Fruit fly (Drosophila melanogaster): ENCODE data around the gene lz.
A peak's percentile ranks its signal among the peaks of the same experiment; 100 is the strongest.

lz gene

DNA sequence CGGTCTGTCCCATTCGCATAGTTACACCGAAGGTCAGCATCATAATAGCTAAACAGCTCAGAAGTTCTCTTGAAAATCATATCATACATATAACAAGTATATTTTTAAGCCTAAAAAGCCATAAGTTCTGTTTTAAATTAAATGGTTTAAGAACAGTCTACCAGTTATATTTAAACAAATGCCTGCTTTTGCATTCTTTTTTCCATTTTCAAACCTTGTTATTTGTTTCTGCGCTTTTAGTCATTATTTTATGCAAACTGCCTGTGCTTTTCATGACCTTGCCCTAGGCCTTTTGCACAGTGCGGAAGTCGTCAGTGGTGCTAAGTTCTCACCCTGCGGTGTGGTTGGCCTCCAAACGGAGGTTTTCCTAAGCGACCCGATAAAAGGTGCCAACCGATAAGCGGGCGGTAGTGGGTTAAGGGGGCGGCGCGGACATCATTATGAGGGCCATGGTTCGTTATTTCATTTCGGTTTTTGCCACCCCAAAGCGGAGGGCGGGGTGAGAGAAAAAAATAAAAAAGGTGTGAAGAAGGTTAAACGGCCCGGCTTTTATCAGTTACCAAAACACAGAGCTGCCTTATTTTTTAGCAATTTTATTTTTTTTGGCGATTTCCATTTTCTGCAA, 60.1 kb downstream of the lz start (continued):
- TF ChIP-seq Hr51 (GFP tag; optimal IDR thresholded peaks at IDR 0.05): peak; percentile 16 to 69
- TF ChIP-seq D (optimal IDR thresholded peaks at IDR 0.05): no peak
- peak; percentile 10 for TF ChIP-seq D (GFP tag; optimal IDR thresholded peaks at IDR 0.05)
- TF ChIP-seq CG1529 (GFP tag; optimal IDR thresholded peaks at IDR 0.05): peak; percentile 0
- TF ChIP-seq Nf-YC (tag; optimal IDR thresholded peaks at IDR 0.05): peak; percentile 39
- no peak for TF ChIP-seq stwl (tag; optimal IDR thresholded peaks at IDR 0.05)
- TF ChIP-seq Oli (tag; optimal IDR thresholded peaks at IDR 0.05): peak; percentile 59
- no peak for TF ChIP-seq CG31365 (tag; optimal IDR thresholded peaks at IDR 0.05)
- TF ChIP-seq Usf (GFP tag; optimal IDR thresholded peaks at IDR 0.05): peak; percentile 55
- no peak for TF ChIP-seq zfh1 (GFP tag; IDR thresholded peaks at IDR 0.05)
- no peak; the same call in 1 of the 2 replicates for TF ChIP-seq E2f1 (GFP tag; IDR thresholded peaks at IDR 0.05)
- TF ChIP-seq scrt (GFP tag; optimal IDR thresholded peaks at IDR 0.05): peak; percentile 56
- no peak for TF ChIP-seq Sry-δ (GFP tag; optimal IDR thresholded peaks at IDR 0.05)
- TF ChIP-seq CG12769 (tag; optimal IDR thresholded peaks at IDR 0.05): peak; percentile 41
- no peak for TF ChIP-seq CG10959 (GFP tag; IDR thresholded peaks at IDR 0.05)
- TF ChIP-seq C15 (GFP tag; IDR thresholded peaks at IDR 0.05): no peak
- peak; percentile 32 for TF ChIP-seq Abd-B (GFP tag; optimal IDR thresholded peaks at IDR 0.05)
- TF ChIP-seq CG16863 (GFP tag; optimal IDR thresholded peaks at IDR 0.05): peak; percentile 18
- TF ChIP-seq CG4730 (GFP tag; IDR thresholded peaks at IDR 0.05): no peak
- TF ChIP-seq E2f2 (GFP tag; IDR thresholded peaks at IDR 0.05): 0 out of 2 replicates have a peak, but pooled peaks have one; percentile 17
- no peak for TF ChIP-seq Atf-2 (GFP tag; optimal IDR thresholded peaks at IDR 0.05)
- TF ChIP-seq CG1602 (GFP tag; optimal IDR thresholded peaks at IDR 0.05): no peak
- no peak for TF ChIP-seq Spps (tag; optimal IDR thresholded peaks at IDR 0.05)
- TF ChIP-seq CG16815 (GFP tag; optimal IDR thresholded peaks at IDR 0.05): peak; percentile 27
- no peak for TF ChIP-seq usp (GFP tag; optimal IDR thresholded peaks at IDR 0.05)
- no peak for TF ChIP-seq CG12299 (tag; optimal IDR thresholded peaks at IDR 0.05)
- TF ChIP-seq CG11093 (GFP tag; IDR thresholded peaks at IDR 0.05): peak; percentile 56; the same call in 1 of the 3 replicates
- no peak for TF ChIP-seq lola (GFP tag; optimal IDR thresholded peaks at IDR 0.05)
- peak; percentile 29 for TF ChIP-seq pum (GFP tag; optimal IDR thresholded peaks at IDR 0.05)
- no peak for TF ChIP-seq CG14860 (GFP tag; IDR thresholded peaks at IDR 0.05; ENCODE audit: partially characterized antibody)
- peak; percentile 15 for TF ChIP-seq CG12942 (GFP tag; optimal IDR thresholded peaks at IDR 0.05)
- no peak for TF ChIP-seq Sry-β (GFP tag; optimal IDR thresholded peaks at IDR 0.05)
- TF ChIP-seq CG10654 (GFP tag; optimal IDR thresholded peaks at IDR 0.05): no peak
- peak; percentile 30 for TF ChIP-seq tap (tag; optimal IDR thresholded peaks at IDR 0.05)
- TF ChIP-seq Hr3 (GFP tag; optimal IDR thresholded peaks at IDR 0.05): peak; percentile 10
- 0 out of 2 replicates have a peak, but pooled peaks have one; percentile 11 for TF ChIP-seq CG6272 (GFP tag; IDR thresholded peaks at IDR 0.05)
- no peak for TF ChIP-seq MESR4 (GFP tag; optimal IDR thresholded peaks at IDR 0.05)
- TF ChIP-seq Jarid2 (GFP tag; optimal IDR thresholded peaks at IDR 0.05): no peak
- TF ChIP-seq HLH4C (GFP tag; IDR thresholded peaks at IDR 0.05; ENCODE audit: partially characterized antibody): no peak
- peak; percentile 59 for TF ChIP-seq lilli (GFP tag; optimal IDR thresholded peaks at IDR 0.05)
- peak; percentile 29 for TF ChIP-seq Deaf1 (tag; optimal IDR thresholded peaks at IDR 0.05)
- TF ChIP-seq CG12391 (tag; optimal IDR thresholded peaks at IDR 0.05): peak; percentile 34
- TF ChIP-seq CG2712 (tag; optimal IDR thresholded peaks at IDR 0.05): peak; percentile 35
- TF ChIP-seq zen2 (GFP tag; IDR thresholded peaks at IDR 0.05; ENCODE audit: partially characterized antibody): no peak
- TF ChIP-seq CG10366 (GFP tag; IDR thresholded peaks at IDR 0.05): no peak
- TF ChIP-seq CG12104 (GFP tag; optimal IDR thresholded peaks at IDR 0.05): peak; percentile 46
- peak in 1 of 2 experiments; percentile 52 for TF ChIP-seq Eip74EF (GFP tag; optimal IDR thresholded peaks at IDR 0.05)
- no peak for TF ChIP-seq CG17802 (tag; optimal IDR thresholded peaks at IDR 0.05)
- no peak for TF ChIP-seq CG32772 (GFP tag; IDR thresholded peaks at IDR 0.05)

Data from whole organism, embryonic.